Worm (Caenorhabditis elegans) whole organism, young adult: ENCODE measurements around the gene K06H6.2.

ENCODE experiments used
- F37B4.10 ChIP-seq: fragments of 200-800 bp; sonication (Bioruptor generic); IDR thresholded peaks from 2 replicates; pipeline ENCODE4 v1.3.6; 2022; ENCODE audit warnings: missing genetic modification characterization, missing compliant biosample characterization
- F49E8.2 ChIP-seq: sonication (generic microtip); optimal IDR thresholded peaks from 3 replicates; lab custom pipeline; 2017; ENCODE audit warnings: missing genetic modification characterization, mild to moderate bottlenecking, missing compliant biosample characterization, antibody characterized with exemption, moderate library complexity; ENCODE audit not compliant: insufficient read depth
- ceh-91 ChIP-seq: fragments of 200-800 bp; sonication (Bioruptor generic); IDR thresholded peaks from 2 replicates; pipeline ENCODE4 v1.3.6; 2022; ENCODE audit warnings: missing genetic modification reagents, missing genetic modification characterization, missing compliant biosample characterization
- chd-7 ChIP-seq: sonication (generic microtip); optimal IDR thresholded peaks from 2 replicates; lab custom pipeline; 2016; ENCODE audit warnings: mild to moderate bottlenecking, missing genetic modification characterization, moderate library complexity, missing compliant biosample characterization
- dpl-1 ChIP-seq: fragments of 150-350 bp; optimal IDR thresholded peaks from 2 replicates; lab custom pipeline; 2014; ENCODE audit warnings: missing biosample characterization, missing genetic modification reagents, missing genetic modification characterization
- efl-1 ChIP-seq: fragments of 150-350 bp; optimal IDR thresholded peaks from 2 replicates; lab custom pipeline; 2014; ENCODE audit warnings: missing biosample characterization, missing genetic modification reagents, missing genetic modification characterization

- no peak for TF ChIP-seq chd-7 (tag; lab: Kevin White, UChicago)
- no peak for TF ChIP-seq dpl-1 (GFP tag; lab: Kevin White, UChicago)
- TF ChIP-seq ceh-91 (GFP tag; lab: Robert Waterston, UW) = no peak
- no peak for TF ChIP-seq efl-1 (GFP tag; lab: Kevin White, UChicago)
- TF ChIP-seq F37B4.10 (GFP tag; lab: Robert Waterston, UW) = no peak
- no peak for TF ChIP-seq F49E8.2
These were observed 22.7 kb upstream of the K06H6.2 start, which contains the start of gene C14C6.2 for ce11 chrV:562834-563233.
